Fruit fly (Drosophila melanogaster) whole organism, wandering third instar larva: Measurements from ENCODE around the gene Tap42.

Source experiments
- Abd-B ChIP-seq: fragments of >200 bp; optimal IDR thresholded peaks from 2 replicates; lab custom pipeline; 2017; ENCODE audit warnings: missing biosample characterization, missing genetic modification characterization
- CG9705 ChIP-seq: fragments of 200-800 bp; sonication (Bioruptor generic); optimal IDR thresholded peaks from 2 replicates; lab custom pipeline; 2018; ENCODE audit warnings: missing biosample characterization, mild to moderate bottlenecking, missing genetic modification characterization
- CrebA ChIP-seq: fragments of 200-800 bp; sonication (Bioruptor generic); optimal IDR thresholded peaks from 2 replicates; lab custom pipeline; 2016; ENCODE audit warnings: missing biosample characterization, mild to moderate bottlenecking, missing genetic modification characterization, borderline replicate concordance
- Dfd ChIP-seq: fragments of >200 bp; optimal IDR thresholded peaks from 2 replicates; lab custom pipeline; 2017; ENCODE audit warnings: missing biosample characterization, missing genetic modification characterization
- Dif ChIP-seq: fragments of 200-275, 200-300 bp; sonication (Bioruptor generic); optimal IDR thresholded peaks from 2 replicates; lab custom pipeline; 2018; ENCODE audit warnings: missing biosample characterization, missing genetic modification characterization; ENCODE audit not compliant: partially characterized antibody
- Hr78 ChIP-seq: fragments of >200 bp; optimal IDR thresholded peaks from 2 replicates; lab custom pipeline; 2017; ENCODE audit warnings: missing biosample characterization, missing genetic modification characterization
- Hr83 ChIP-seq: fragments of 200-300 bp; sonication (Bioruptor generic); optimal IDR thresholded peaks from 2 replicates; lab custom pipeline; 2016; ENCODE audit warnings: missing biosample characterization, mild to moderate bottlenecking, missing genetic modification characterization, moderate library complexity; ENCODE audit not compliant: poor library complexity, severe bottlenecking
- Mio ChIP-seq: sonication (Bioruptor generic); optimal IDR thresholded peaks from 2 replicates; lab custom pipeline; 2016; ENCODE audit warnings: missing biosample characterization, missing genetic modification characterization
- Myc ChIP-seq: fragments of >200 bp; optimal IDR thresholded peaks from 2 replicates; lab custom pipeline; 2017
- N ChIP-seq: fragments of >200 bp; optimal IDR thresholded peaks from 2 replicates; lab custom pipeline; 2018; ENCODE audit warnings: missing biosample characterization, missing external identifiers, missing genetic modification characterization
- OdsH ChIP-seq: fragments of 200-800 bp; sonication (Bioruptor generic); optimal IDR thresholded peaks from 2 replicates; lab custom pipeline; 2016; ENCODE audit warnings: missing biosample characterization, mild to moderate bottlenecking, missing genetic modification characterization
- Rel ChIP-seq, 2 experiments: fragments of 200-800 bp; sonication (Bioruptor generic) in 1 of 2; optimal IDR thresholded peaks; 2 replicates in 1 of 2; 3 replicates in 1 of 2; lab custom pipeline; 2016 to 2019; ENCODE audit warnings: mild to moderate bottlenecking in 2 of 2, missing biosample characterization in 2 of 2, missing genetic modification characterization in 2 of 2, moderate library complexity in 1 of 2
- Sp1 ChIP-seq: fragments of 200-800 bp; sonication (Bioruptor generic); optimal IDR thresholded peaks from 3 replicates; lab custom pipeline; 2019; ENCODE audit warnings: missing biosample characterization, mild to moderate bottlenecking, missing genetic modification characterization, moderate library complexity
- Vsx2 ChIP-seq: fragments of 200-300, 225-300 bp; sonication (Bioruptor generic); optimal IDR thresholded peaks from 2 replicates; lab custom pipeline; 2018; ENCODE audit warnings: missing biosample characterization, missing genetic modification characterization; ENCODE audit not compliant: partially characterized antibody
- br ChIP-seq: fragments of 200-800 bp; sonication (Bioruptor generic); optimal IDR thresholded peaks from 2 replicates; lab custom pipeline; 2016; ENCODE audit warnings: missing biosample characterization, missing genetic modification characterization
- brk ChIP-seq: fragments of 200-800 bp; sonication (Bioruptor generic); optimal IDR thresholded peaks from 2 replicates; lab custom pipeline; 2016; ENCODE audit warnings: missing biosample characterization, mild to moderate bottlenecking, missing genetic modification characterization
- dl ChIP-seq, 2 experiments: fragments of 175-275, 200-275 bp in 1 of 2; fragments of 200-275 bp in 1 of 2; sonication (Bioruptor generic); optimal IDR thresholded peaks; lab custom pipeline; 2018; ENCODE audit warnings: mild to moderate bottlenecking in 2 of 2, missing biosample characterization in 2 of 2, missing genetic modification characterization in 2 of 2, moderate library complexity in 2 of 2; ENCODE audit not compliant: partially characterized antibody in 2 of 2, insufficient read depth in 1 of 2
- dmrt93B ChIP-seq: fragments of 200-800 bp; sonication (Bioruptor generic); optimal IDR thresholded peaks from 2 replicates; lab custom pipeline; 2018; ENCODE audit warnings: missing biosample characterization, mild to moderate bottlenecking, missing genetic modification characterization
- dsf ChIP-seq: sonication (Bioruptor generic); optimal IDR thresholded peaks from 2 replicates; lab custom pipeline; 2016; ENCODE audit warnings: missing biosample characterization, missing genetic modification characterization, borderline replicate concordance
- foxo ChIP-seq, 2 experiments: fragments of 200-800 bp; sonication (Bioruptor generic); optimal IDR thresholded peaks; 2 replicates in 1 of 2; 3 replicates in 1 of 2; lab custom pipeline; 2016 to 2017; ENCODE audit warnings: missing biosample characterization in 2 of 2, missing genetic modification characterization in 2 of 2
- fru ChIP-seq: fragments of 200-800 bp; sonication (Bioruptor generic); optimal IDR thresholded peaks from 3 replicates; lab custom pipeline; 2016; ENCODE audit warnings: missing biosample characterization, mild to moderate bottlenecking, missing genetic modification characterization
- h ChIP-seq: fragments of 200-800 bp; sonication (Bioruptor generic); optimal IDR thresholded peaks from 3 replicates; lab custom pipeline; 2016; ENCODE audit warnings: missing biosample characterization, mild to moderate bottlenecking, missing genetic modification characterization
- jim ChIP-seq: fragments of 175-275, 200-325 bp; sonication (Bioruptor generic); optimal IDR thresholded peaks from 2 replicates; lab custom pipeline; 2016; ENCODE audit warnings: missing biosample characterization, mild to moderate bottlenecking, missing genetic modification characterization
- lola ChIP-seq: fragments of >200 bp; optimal IDR thresholded peaks from 2 replicates; lab custom pipeline; 2017; ENCODE audit warnings: missing biosample characterization, missing genetic modification characterization
- psq ChIP-seq: fragments of 200-800 bp; sonication (Bioruptor generic); optimal IDR thresholded peaks from 3 replicates; lab custom pipeline; 2017; ENCODE audit warnings: missing biosample characterization, mild to moderate bottlenecking, missing genetic modification characterization, moderate library complexity
- rgr ChIP-seq: fragments of 200-800 bp; sonication (Bioruptor generic); optimal IDR thresholded peaks from 3 replicates; lab custom pipeline; 2016; ENCODE audit warnings: missing biosample characterization, mild to moderate bottlenecking, missing genetic modification characterization
- sv ChIP-seq: fragments of 200-800 bp; sonication (Bioruptor generic); optimal IDR thresholded peaks from 3 replicates; lab custom pipeline; 2016; ENCODE audit warnings: missing biosample characterization, missing genetic modification characterization
- tai ChIP-seq: sonication (Bioruptor generic); optimal IDR thresholded peaks from 2 replicates; lab custom pipeline; 2016; ENCODE audit warnings: missing biosample characterization, missing genetic modification characterization
- usp ChIP-seq: fragments of >200 bp; optimal IDR thresholded peaks from 2 replicates; lab custom pipeline; 2017; ENCODE audit warnings: missing biosample characterization, missing genetic modification characterization
- woc ChIP-seq: sonication (Bioruptor generic); optimal IDR thresholded peaks from 2 replicates; lab custom pipeline; 2016; ENCODE audit warnings: missing biosample characterization, mild to moderate bottlenecking, missing genetic modification characterization

Gene Tap42

dm6 chr2L:13331868-13332544 lies 35.4 kb upstream of the Tap42 start:
- TF ChIP-seq Dif (GFP tag; lab: Kevin White, UChicago) (peak; percentile 2), fru (GFP tag; lab: Kevin White, UChicago) (no peak), psq (GFP tag; lab: Kevin White, UChicago) (no peak), Sp1 (GFP tag; lab: Kevin White, UChicago) (no peak), rgr (GFP tag; lab: Kevin White, UChicago) (no peak)
- TF ChIP-seq, all 38 proteins: peak for 1

DNA sequence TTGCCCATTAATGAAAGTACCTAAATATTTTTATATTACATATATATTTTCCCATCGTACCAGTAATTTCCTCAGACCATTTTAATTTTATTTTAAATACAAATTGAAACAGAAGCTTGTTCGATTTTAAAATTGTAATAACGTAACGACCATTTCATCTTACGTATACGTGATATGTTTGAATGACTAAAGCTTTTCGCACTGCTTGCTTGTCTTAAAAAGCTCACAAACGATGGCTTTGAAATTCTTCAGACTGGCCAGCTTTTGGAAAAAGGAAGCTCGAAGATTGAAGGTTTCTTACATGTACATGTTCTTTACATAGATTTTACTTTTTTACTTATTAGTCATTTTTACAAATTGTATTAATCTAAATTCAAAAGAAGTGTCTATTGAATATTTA lies 34.7 kb upstream of the Tap42 start:
- TF ChIP-seq dsf (GFP tag; lab: Kevin White, UChicago) (no peak), brk (GFP tag; lab: Kevin White, UChicago) (no peak), CrebA (no peak), Myc (lab: Kevin White, UChicago) (no peak), Vsx2 (GFP tag; lab: Kevin White, UChicago) (no peak), Mio (GFP tag; lab: Kevin White, UChicago) (no peak), jim (GFP tag; lab: Kevin White, UChicago) (no peak), Dif (GFP tag; lab: Kevin White, UChicago) (no peak), CG9705 (no peak), OdsH (no peak), Dfd (no peak), Hr83 (no peak), dmrt93B (GFP tag; lab: Kevin White, UChicago) (no peak), N (GFP tag; lab: Kevin White, UChicago) (no peak), psq (GFP tag; lab: Kevin White, UChicago) (no peak), tai (no peak)

DNA sequence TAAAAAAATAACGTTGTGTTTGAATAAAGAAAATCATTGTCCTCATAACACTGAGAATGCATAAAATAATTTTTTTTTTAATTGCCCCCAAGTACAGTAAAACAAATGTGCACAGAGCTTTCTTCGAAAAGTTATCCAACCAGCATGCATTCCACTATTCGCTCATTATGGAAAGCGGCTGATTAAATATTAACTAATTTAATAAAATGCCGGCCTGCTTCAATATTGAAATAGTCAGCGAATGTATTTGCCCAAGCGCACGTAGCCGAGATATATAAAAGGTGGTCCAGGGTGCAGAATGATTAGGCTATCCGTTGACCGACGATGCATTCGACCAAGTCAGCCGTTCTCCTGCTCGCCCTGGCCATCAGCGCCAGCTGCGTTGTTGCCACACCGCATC lies 19.9 kb upstream of the Tap42 start, which contains the start of gene CG16826:
Gene CG16826, plus strand, starts transcription at position 301 of the 400 bp plus-strand sequence.
- no peak for TF ChIP-seq foxo (GFP tag; optimal IDR thresholded peaks at IDR 0.05; lab: Kevin White, UChicago)
- TF ChIP-seq tai = no peak
- TF ChIP-seq psq (GFP tag; lab: Kevin White, UChicago) = no peak
- TF ChIP-seq fru (GFP tag; lab: Kevin White, UChicago) = no peak
- no peak for TF ChIP-seq rgr (GFP tag; lab: Kevin White, UChicago)
- no peak for TF ChIP-seq dl (GFP tag; optimal IDR thresholded peaks at IDR 0.05; lab: Kevin White, UChicago; ENCODE audit: insufficient read depth in 1 of 2, partially characterized antibody in 2 of 2)
- no peak for TF ChIP-seq Abd-B
- TF ChIP-seq N (GFP tag; lab: Kevin White, UChicago) = no peak
- no peak for TF ChIP-seq Myc (lab: Kevin White, UChicago)
- TF ChIP-seq dsf (GFP tag; lab: Kevin White, UChicago) = no peak
- no peak for TF ChIP-seq Vsx2 (GFP tag; lab: Kevin White, UChicago)
- no peak for TF ChIP-seq h
- TF ChIP-seq Sp1 (GFP tag; lab: Kevin White, UChicago) = no peak
- TF ChIP-seq jim (GFP tag; lab: Kevin White, UChicago) = no peak
- TF ChIP-seq lola (GFP tag; lab: Kevin White, UChicago) = no peak
- no peak for TF ChIP-seq Hr83
- TF ChIP-seq Dif (GFP tag; lab: Kevin White, UChicago) = no peak
- TF ChIP-seq dmrt93B (GFP tag; lab: Kevin White, UChicago) = no peak
- TF ChIP-seq Hr78 (GFP tag; lab: Kevin White, UChicago) = no peak
- TF ChIP-seq CrebA = no peak

DNA sequence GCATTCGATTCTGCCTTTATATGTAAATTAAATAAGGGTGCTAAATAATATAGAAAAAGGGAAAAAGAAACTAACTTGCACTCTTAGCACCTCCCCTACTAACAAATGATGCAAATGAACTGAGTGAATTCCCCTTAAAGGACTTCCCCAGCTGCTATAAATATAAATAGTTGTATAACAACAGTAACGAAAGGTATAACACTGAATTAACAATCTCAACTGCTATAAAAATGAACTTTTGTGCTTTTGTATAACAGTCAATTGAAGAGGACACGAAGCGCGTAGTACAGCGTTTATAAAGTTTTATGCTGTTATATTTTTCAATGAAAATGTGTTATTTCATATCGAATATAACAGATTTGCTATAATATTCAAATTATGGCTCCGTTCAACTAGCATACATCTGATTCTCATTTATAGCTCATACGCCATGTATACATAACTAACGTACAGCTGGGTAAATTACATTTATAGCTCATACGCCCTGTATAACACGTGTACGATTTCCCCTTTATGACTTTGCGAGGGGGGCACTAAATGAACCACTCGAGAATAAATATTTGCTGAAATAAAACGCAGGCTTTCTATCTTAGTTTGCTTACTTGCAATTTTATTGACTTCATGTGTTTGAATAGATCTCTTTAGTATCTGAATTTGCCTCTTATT lies 18.0 kb upstream of the Tap42 start:
- TF ChIP-seq Myc (lab: Kevin White, UChicago) (peak; percentile 37), psq (GFP tag; lab: Kevin White, UChicago) (no peak)

- no peak for TF ChIP-seq sv (GFP tag; lab: Kevin White, UChicago)
- TF ChIP-seq brk (GFP tag; lab: Kevin White, UChicago) = no peak
- no peak for TF ChIP-seq Sp1 (GFP tag; lab: Kevin White, UChicago)
- TF ChIP-seq woc (GFP tag; lab: Kevin White, UChicago) = no peak
- no peak for TF ChIP-seq usp (GFP tag; lab: Kevin White, UChicago)
- no peak for TF ChIP-seq br
- TF ChIP-seq rgr (GFP tag; lab: Kevin White, UChicago) = no peak
- no peak for TF ChIP-seq Myc (lab: Kevin White, UChicago)
- TF ChIP-seq dl (GFP tag; optimal IDR thresholded peaks at IDR 0.05; lab: Kevin White, UChicago; ENCODE audit: insufficient read depth in 1 of 2, partially characterized antibody in 2 of 2) = no peak
- no peak for TF ChIP-seq Rel (GFP tag; optimal IDR thresholded peaks at IDR 0.05; lab: Kevin White, UChicago)
- TF ChIP-seq Rel (tag; optimal IDR thresholded peaks at IDR 0.05; lab: Kevin White, UChicago) = no peak
- no peak for TF ChIP-seq dsf (GFP tag; lab: Kevin White, UChicago)
These were observed 12.7 kb upstream of the Tap42 start, which contains the start of gene CG9395 for dm6 chr2L:13354580-13355347. TSS of gene CG9395 (minus strand) at chr2L:13355073.
